Fruit fly (Drosophila melanogaster): ENCODE data around the gene Mpp6.

The Mpp6 gene

dm6 chr2L:21149053-21149452 is 7.0 kb upstream of the Mpp6 start (continued):
- TF ChIP-seq CG3065 (GFP tag; optimal IDR thresholded peaks at IDR 0.05) (no peak), CG14014 (GFP tag; IDR thresholded peaks at IDR 0.05) (peak; percentile 66), Awh (GFP tag; IDR thresholded peaks at IDR 0.05) (no peak), ttk (GFP tag; IDR thresholded peaks at IDR 0.05) (no peak), gt (GFP tag; IDR thresholded peaks at IDR 0.05) (no peak), CG9609 (GFP tag; optimal IDR thresholded peaks at IDR 0.05) (no peak), NC2α (GFP tag; optimal IDR thresholded peaks at IDR 0.05) (no peak), Jarid2 (GFP tag; optimal IDR thresholded peaks at IDR 0.05) (no peak), sug (tag; optimal IDR thresholded peaks at IDR 0.05) (peak; percentile 51), dm (GFP tag; optimal IDR thresholded peaks at IDR 0.05) (peak; percentile 16), Chrac-16 (GFP tag; optimal IDR thresholded peaks at IDR 0.05) (peak; percentile 1), btn (GFP tag; optimal IDR thresholded peaks at IDR 0.05) (no peak), CG12659 (GFP tag; optimal IDR thresholded peaks at IDR 0.05) (peak; percentile 71), TFAM (GFP tag; optimal IDR thresholded peaks at IDR 0.05) (no peak), CG17328 (GFP tag; IDR thresholded peaks at IDR 0.05) (peak; percentile 66), CG10462 (GFP tag; optimal IDR thresholded peaks at IDR 0.05) (no peak), row (GFP tag; IDR thresholded peaks at IDR 0.05) (peak; percentile 74), CG17385 (GFP tag; optimal IDR thresholded peaks at IDR 0.05) (peak; percentile 23), Ets97D (GFP tag; optimal IDR thresholded peaks at IDR 0.05) (peak; percentile 55), fd64A (GFP tag; optimal IDR thresholded peaks at IDR 0.05) (no peak), chinmo (GFP tag; IDR thresholded peaks at IDR 0.05; ENCODE audit: partially characterized antibody) (no peak), repo (GFP tag; optimal IDR thresholded peaks at IDR 0.05) (no peak), dimm (GFP tag; IDR thresholded peaks at IDR 0.05) (no peak), NC2β (GFP tag; optimal IDR thresholded peaks at IDR 0.05) (no peak), Elba2 (GFP tag; optimal IDR thresholded peaks at IDR 0.05) (no peak), wdn (GFP tag; IDR thresholded peaks at IDR 0.05) (peak; percentile 34; the same call in 1 of the 2 replicates), CG14965 (GFP tag; optimal IDR thresholded peaks at IDR 0.05; ENCODE audit: borderline replicate concordance) (no peak), CG7987 (GFP tag; optimal IDR thresholded peaks at IDR 0.05) (no peak), CG15696 (tag; optimal IDR thresholded peaks at IDR 0.05) (peak; percentile 28), eve (GFP tag; optimal IDR thresholded peaks at IDR 0.05) (no peak), lmd (GFP tag; IDR thresholded peaks at IDR 0.05) (peak; percentile 41; the same call in 1 of the 2 replicates), Myb (GFP tag; optimal IDR thresholded peaks at IDR 0.05) (no peak), CG34224 (GFP tag; IDR thresholded peaks at IDR 0.05; ENCODE audit: partially characterized antibody) (peak; percentile 80), Abd-B (GFP tag; optimal IDR thresholded peaks at IDR 0.05) (peak; percentile 13), CG11504 (tag; optimal IDR thresholded peaks at IDR 0.05) (no peak), CG15514 (GFP tag; optimal IDR thresholded peaks at IDR 0.05) (peak; percentile 80), so (GFP tag; IDR thresholded peaks at IDR 0.05) (peak; percentile 71; the same call in 1 of the 3 replicates), otp (GFP tag; IDR thresholded peaks at IDR 0.05) (0 out of 3 replicates have a peak, but pooled peaks have one; percentile 12), cad (GFP tag; optimal IDR thresholded peaks at IDR 0.05) (no peak), Gug (GFP tag; IDR thresholded peaks at IDR 0.05) (peak; percentile 26; the same call in 1 of the 4 replicates), CG12391 (tag; optimal IDR thresholded peaks at IDR 0.05) (peak; percentile 74), CG13775 (GFP tag; optimal IDR thresholded peaks at IDR 0.05) (peak; percentile 20), CG8478 (optimal IDR thresholded peaks at IDR 0.05) (no peak), Eip74EF (GFP tag; optimal IDR thresholded peaks at IDR 0.05) (peak in 1 of 2 experiments; percentile 48), crol (GFP tag; IDR thresholded peaks at IDR 0.05) (no peak), seq (GFP tag; IDR thresholded peaks at IDR 0.05) (no peak), HmgZ (tag; optimal IDR thresholded peaks at IDR 0.05) (peak; percentile 50), maf-S (GFP tag; optimal IDR thresholded peaks at IDR 0.05) (no peak), sim (GFP tag; IDR thresholded peaks at IDR 0.05) (peak; percentile 43; the same call in 1 of the 2 replicates), Sox100B (GFP tag; optimal IDR thresholded peaks at IDR 0.05) (peak; percentile 47), slbo (GFP tag; IDR thresholded peaks at IDR 0.05) (peak; percentile 75), CG4360 (GFP tag; IDR thresholded peaks at IDR 0.05) (no peak)
